Worm (Caenorhabditis elegans): ENCODE results near the gene T07G12.2.

DNA sequence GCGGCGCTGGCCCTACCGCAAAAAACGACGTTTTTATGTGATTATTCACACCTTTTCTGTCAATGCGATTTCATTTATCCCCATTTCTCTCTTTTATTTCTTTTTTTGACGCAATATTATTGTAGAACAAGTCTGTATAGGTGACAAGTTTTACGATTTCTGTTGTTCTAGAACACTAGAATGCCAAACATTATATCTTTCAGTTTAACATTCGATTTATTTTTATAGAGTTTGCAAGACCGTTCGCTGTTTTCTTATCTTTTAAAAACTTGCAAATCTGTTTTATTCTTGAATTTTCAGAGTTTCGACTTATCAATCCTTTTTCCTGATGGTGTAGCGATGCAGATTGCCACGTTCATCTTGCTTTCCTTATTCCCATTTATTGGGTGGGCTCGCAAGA is 45.5 kb downstream of the T07G12.2 start, which contains the start of gene efn-2:
- TF ChIP-seq lin-39 (tag; optimal IDR thresholded peaks at IDR 0.05) (no peak), mdl-1 (tag; optimal IDR thresholded peaks at IDR 0.05) (no peak), hmg-11 (tag; optimal IDR thresholded peaks at IDR 0.05) (no peak), nhr-28 (tag; optimal IDR thresholded peaks at IDR 0.05) (no peak), nhr-11 (tag; optimal IDR thresholded peaks at IDR 0.05) (no peak), ztf-11 (tag; optimal IDR thresholded peaks at IDR 0.05) (no peak)
